Worm (Caenorhabditis elegans): ENCODE results near the gene nhr-58.
A peak's percentile ranks its signal among the peaks of the same experiment; 100 is the strongest.

Gene nhr-58

DNA sequence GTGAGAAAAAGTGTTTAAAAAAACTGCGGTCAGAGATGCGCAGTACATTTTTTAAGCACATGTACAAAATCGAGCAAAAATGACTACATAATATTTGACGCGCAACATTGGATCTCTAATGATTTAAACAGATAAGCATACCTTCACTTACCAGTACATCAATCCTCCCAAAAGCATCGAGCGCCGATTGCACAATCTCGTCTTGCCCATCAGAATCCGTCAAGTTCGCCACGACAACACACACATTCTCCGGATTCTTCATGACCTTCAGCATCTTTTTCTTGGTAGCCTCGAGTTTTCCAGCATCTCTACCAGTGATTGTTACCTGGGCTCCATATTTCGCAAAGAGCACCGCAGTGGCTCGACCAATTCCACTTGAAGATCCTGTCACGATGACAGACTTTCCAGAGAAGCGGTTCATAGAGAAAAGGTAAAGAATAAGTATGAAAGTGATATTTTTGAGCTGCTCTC is 29.2 kb upstream of the nhr-58 start, which contains the start of gene T01G6.10:
T01G6.10 (minus strand) TSS at position 421 of the 471 bp plus-strand sequence.
- no peak for TF ChIP-seq F10E7.11 (tag; optimal IDR thresholded peaks at IDR 0.05)
- no peak for TF ChIP-seq nfya-1 (tag; optimal IDR thresholded peaks at IDR 0.05; ENCODE audit: borderline replicate concordance, insufficient read depth)
- no peak for TF ChIP-seq B0019.2 (GFP tag; conservative IDR thresholded peaks at IDR 0.05)
- no peak for TF ChIP-seq unc-62 (GFP tag; optimal IDR thresholded peaks at IDR 0.05)

DNA sequence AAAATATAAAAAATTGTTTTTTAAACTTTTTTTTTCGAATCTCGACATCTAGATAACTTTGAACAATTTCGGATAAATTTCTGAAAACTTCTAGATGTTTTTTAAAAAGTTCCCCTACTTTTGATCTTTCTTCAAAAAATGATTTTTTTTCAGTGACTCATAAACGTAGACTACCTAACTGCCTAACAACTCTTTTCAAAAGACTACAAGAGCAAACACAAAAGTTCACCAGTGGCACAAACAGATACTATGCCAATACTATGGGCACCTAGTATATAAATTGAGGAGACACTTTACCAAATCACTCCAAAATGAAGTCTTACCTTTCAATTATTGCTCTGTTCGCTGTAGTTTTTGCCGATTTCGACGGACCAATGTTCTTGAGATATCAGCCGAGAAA is 28.3 kb upstream of the nhr-58 start, which contains the start of gene srlf-35:
srlf-35 (plus strand) TSS at position 301 of the 400 bp plus-strand sequence.
- TF ChIP-seq tbp1 (GFP tag; optimal IDR thresholded peaks at IDR 0.05), result no peak
- no peak for TF ChIP-seq let-526 (GFP tag; IDR thresholded peaks at IDR 0.05)
- TF ChIP-seq aptf-3 (GFP tag; IDR thresholded peaks at IDR 0.05), result no peak
- no peak for TF ChIP-seq hrde-1 (tag; optimal IDR thresholded peaks at IDR 0.05; ENCODE audit: borderline replicate concordance)
- no peak for TF ChIP-seq unc-130 (GFP tag; optimal IDR thresholded peaks at IDR 0.05)
- no peak for TF ChIP-seq attf-5 (GFP tag; optimal IDR thresholded peaks at IDR 0.05)
- TF ChIP-seq lir-1 (GFP tag; conservative IDR thresholded peaks at IDR 0.05), result no peak
- no peak for TF ChIP-seq tlf-1 (GFP tag; optimal IDR thresholded peaks at IDR 0.05)
- TF ChIP-seq lin-35 (GFP tag; optimal IDR thresholded peaks at IDR 0.05), result no peak

- no peak for TF ChIP-seq nhr-27 (tag; optimal IDR thresholded peaks at IDR 0.05)
- no peak for TF ChIP-seq Y79H2A.3 (GFP tag; conservative IDR thresholded peaks at IDR 0.05)
- no peak for TF ChIP-seq efl-1 (GFP tag; optimal IDR thresholded peaks at IDR 0.05)
- TF ChIP-seq atf-7 (tag; optimal IDR thresholded peaks at IDR 0.05), result no peak
These were observed 26.9 kb upstream of the nhr-58 start, which contains the start of gene srlf-19 for ce11 chrV:505191-505590. TSS of gene srlf-19 (plus strand) at chrV:505491.

- TF ChIP-seq fkh-3 (tag; optimal IDR thresholded peaks at IDR 0.05) (no peak), rec-8 (tag; optimal IDR thresholded peaks at IDR 0.05) (no peak), F22D6.2 (tag; optimal IDR thresholded peaks at IDR 0.05) (no peak), madf-6 (GFP tag; IDR thresholded peaks at IDR 0.05) (no peak), lag-1 (GFP tag; IDR thresholded peaks at IDR 0.05) (no peak), F52B5.7 (tag; optimal IDR thresholded peaks at IDR 0.05) (no peak), ceh-91 (GFP tag; IDR thresholded peaks at IDR 0.05) (no peak), ceh-58 (GFP tag; IDR thresholded peaks at IDR 0.05) (no peak)
These were observed 19.6 kb upstream of the nhr-58 start, which contains the start of gene srh-37 for ce11 chrV:512420-512819. TSS of gene srh-37 (minus strand) at chrV:512520.

ce11 chrV:519445-519844 is 12.6 kb upstream of the nhr-58 start, which contains the start of gene nhr-210:
TSS of gene nhr-210 (minus strand) at chrV:519545.
- TF ChIP-seq nhr-80 (tag; optimal IDR thresholded peaks at IDR 0.05) (peak; percentile 44), Y67H2A.10 (GFP tag; conservative IDR thresholded peaks at IDR 0.05) (no peak), unc-130 (GFP tag; optimal IDR thresholded peaks at IDR 0.05) (no peak), lin-40 (tag; optimal IDR thresholded peaks at IDR 0.05) (no peak), D2030.7 (GFP tag; IDR thresholded peaks at IDR 0.05) (no peak), ztf-25 (GFP tag; IDR thresholded peaks at IDR 0.05) (no peak)

ce11 chrV:521517-521916 is 10.5 kb upstream of the nhr-58 start, which contains the start of gene srw-107:
TSS of gene srw-107 (minus strand) at chrV:521617.
- no peak for TF ChIP-seq F37B4.10 (GFP tag; IDR thresholded peaks at IDR 0.05)
- TF ChIP-seq rec-8 (tag; optimal IDR thresholded peaks at IDR 0.05), result no peak
- TF ChIP-seq lir-1 (GFP tag; conservative IDR thresholded peaks at IDR 0.05), result no peak
- no peak for TF ChIP-seq nhr-179 (tag; optimal IDR thresholded peaks at IDR 0.05)
- TF ChIP-seq dpl-1 (GFP tag; optimal IDR thresholded peaks at IDR 0.05), result no peak
- TF ChIP-seq tlf-1 (GFP tag; optimal IDR thresholded peaks at IDR 0.05), result no peak
- no peak for TF ChIP-seq ama-1 (optimal IDR thresholded peaks at IDR 0.05)
- no peak for TF ChIP-seq ama-1 (GFP tag; optimal IDR thresholded peaks at IDR 0.05)
- no peak for TF ChIP-seq sptf-2 (GFP tag; optimal IDR thresholded peaks at IDR 0.05)
- no peak for TF ChIP-seq lag-1 (GFP tag; IDR thresholded peaks at IDR 0.05)
- TF ChIP-seq aptf-3 (GFP tag; IDR thresholded peaks at IDR 0.05), result no peak
- TF ChIP-seq F22D6.2 (tag; optimal IDR thresholded peaks at IDR 0.05), result no peak
- TF ChIP-seq D2030.7 (GFP tag; IDR thresholded peaks at IDR 0.05), result no peak
- no peak for TF ChIP-seq ekl-4 (GFP tag; IDR thresholded peaks at IDR 0.05)
- no peak for TF ChIP-seq athp-1 (tag; optimal IDR thresholded peaks at IDR 0.05)
- TF ChIP-seq tbx-9 (tag; optimal IDR thresholded peaks at IDR 0.05; ENCODE audit: borderline replicate concordance), result no peak
- TF ChIP-seq chd-7 (tag; optimal IDR thresholded peaks at IDR 0.05), result no peak
- no peak for TF ChIP-seq egl-44 (GFP tag; IDR thresholded peaks at IDR 0.05)
